Fruit fly (Drosophila melanogaster) whole organism, prepupa: ENCODE results near the gene Ccp84Af.

Source experiments
- Blimp-1 ChIP-seq: fragments of 200-800 bp; sonication (Bioruptor generic); optimal IDR thresholded peaks from 3 replicates; lab custom pipeline; 2017; ENCODE audit warnings: missing biosample characterization, missing genetic modification characterization, mild to moderate bottlenecking, moderate library complexity, missing genetic modification reagents
- CG10669 ChIP-seq: fragments of 200-800 bp; sonication (Bioruptor generic); optimal IDR thresholded peaks from 3 replicates; lab custom pipeline; 2018; ENCODE audit warnings: missing biosample characterization, mild to moderate bottlenecking, missing genetic modification characterization, moderate library complexity
- CG32006 ChIP-seq: fragments of 200-800 bp; sonication (Bioruptor generic); optimal IDR thresholded peaks from 3 replicates; lab custom pipeline; 2017; ENCODE audit warnings: missing biosample characterization, mild to moderate bottlenecking, missing genetic modification characterization
- Eip93F ChIP-seq: fragments of 200-800 bp; sonication (Bioruptor generic); optimal IDR thresholded peaks from 2 replicates; lab custom pipeline; 2016; ENCODE audit warnings: missing biosample characterization, mild to moderate bottlenecking, missing genetic modification characterization
- achi ChIP-seq: fragments of 200-800 bp; sonication (Bioruptor generic); optimal IDR thresholded peaks from 3 replicates; lab custom pipeline; 2016; ENCODE audit warnings: missing biosample characterization, missing genetic modification characterization
- dac ChIP-seq: fragments of 200-800 bp; sonication (Bioruptor generic); optimal IDR thresholded peaks from 2 replicates; lab custom pipeline; 2017; ENCODE audit warnings: missing biosample characterization, mild to moderate bottlenecking, missing genetic modification characterization
- fkh ChIP-seq: fragments of 200-800 bp; sonication (Bioruptor generic); optimal IDR thresholded peaks from 3 replicates; lab custom pipeline; 2017; ENCODE audit warnings: missing biosample characterization, mild to moderate bottlenecking, missing genetic modification characterization, moderate library complexity
- svp ChIP-seq: fragments of 200-800 bp; sonication (Bioruptor generic); peaks from one replicate; lab custom pipeline; 2016; ENCODE audit warnings: missing biosample characterization, missing genetic modification characterization

dm6 chr3R:6683671-6684070 lies 6.4 kb downstream of the Ccp84Af start:
- TF ChIP-seq CG10669 (GFP tag; lab: Kevin White, UChicago) (no peak), Eip93F (GFP tag; lab: Kevin White, UChicago) (no peak), Blimp-1 (GFP tag; lab: Kevin White, UChicago) (peak; percentile 69), svp (GFP tag; lab: Kevin White, UChicago) (no peak), fkh (GFP tag; lab: Kevin White, UChicago) (no peak), CG32006 (GFP tag; lab: Kevin White, UChicago) (no peak), achi (GFP tag; lab: Kevin White, UChicago) (no peak), dac (GFP tag; lab: Kevin White, UChicago) (no peak)
